Worm (Caenorhabditis elegans) whole organism, L1 larva: ENCODE results near the gene nspc-18.

ENCODE experiments used
- C04F5.9 ChIP-seq: sonication (generic microtip); optimal IDR thresholded peaks from 2 replicates; lab custom pipeline; 2016; ENCODE audit warnings: missing genetic modification characterization, missing compliant biosample characterization
- C16A3.4 ChIP-seq: fragments of 150-350 bp; optimal IDR thresholded peaks from 2 replicates; lab custom pipeline; 2014; ENCODE audit warnings: missing biosample characterization, missing genetic modification characterization
- blmp-1 ChIP-seq: fragments of 150-350 bp; optimal IDR thresholded peaks from 2 replicates; lab custom pipeline; 2014; ENCODE audit warnings: missing biosample characterization, missing genetic modification characterization
- ceh-82 ChIP-seq, 3 experiments: fragments of 150-350 bp in 1 of 3; sonication (generic microtip) in 2 of 3; optimal IDR thresholded peaks; 2 replicates each; lab custom pipeline; 2014 to 2017; ENCODE audit warnings: missing biosample characterization in 3 of 3, missing genetic modification characterization in 3 of 3
- efl-1 ChIP-seq, 4 experiments: fragments of 150-350 bp; optimal IDR thresholded peaks in 3 of 4; peaks in 1 of 4; 1 replicate in 1 of 4; 2 replicates in 3 of 4; lab custom pipeline; 2014; ENCODE audit warnings: missing biosample characterization in 2 of 4, missing genetic modification characterization in 2 of 4, missing genetic modification reagents in 2 of 4
- elt-2 ChIP-seq: sonication (generic microtip); optimal IDR thresholded peaks from 2 replicates; lab custom pipeline; 2016; ENCODE audit warnings: missing genetic modification characterization, mild to moderate bottlenecking, inconsistent platforms, missing compliant biosample characterization, missing genetic modification reagents
- fos-1 ChIP-seq: fragments of 150-350 bp; optimal IDR thresholded peaks from 2 replicates; lab custom pipeline; 2014; ENCODE audit warnings: missing biosample characterization, missing genetic modification characterization
- hlh-4 ChIP-seq: sonication (generic microtip); optimal IDR thresholded peaks from 2 replicates; lab custom pipeline; 2016; ENCODE audit warnings: mild to moderate bottlenecking, missing genetic modification characterization, missing compliant biosample characterization
- lin-13 ChIP-seq: fragments of 150-350 bp; optimal IDR thresholded peaks from 2 replicates; lab custom pipeline; 2014; ENCODE audit warnings: missing biosample characterization, missing genetic modification reagents, missing genetic modification characterization
- lin-15B ChIP-seq: fragments of 150-350 bp; sonication (generic microtip); optimal IDR thresholded peaks from 3 replicates; lab custom pipeline; 2014; ENCODE audit warnings: missing biosample characterization, missing genetic modification characterization
- lir-3 ChIP-seq: sonication (generic microtip); optimal IDR thresholded peaks from 2 replicates; lab custom pipeline; 2016; ENCODE audit warnings: mild to moderate bottlenecking, missing genetic modification characterization, moderate library complexity, missing compliant biosample characterization; ENCODE audit not compliant: poor library complexity
- lsy-2 ChIP-seq, 2 experiments: fragments of 150-350 bp; optimal IDR thresholded peaks; 2 replicates each; lab custom pipeline; 2014; ENCODE audit warnings: missing biosample characterization in 2 of 2, missing genetic modification characterization in 2 of 2
- mep-1 ChIP-seq: fragments of 150-350 bp; optimal IDR thresholded peaks from 2 replicates; lab custom pipeline; 2014; ENCODE audit warnings: missing biosample characterization, missing genetic modification characterization
- nhr-19 ChIP-seq: fragments of 200-800 bp; sonication (Bioruptor generic); conservative IDR thresholded peaks from 2 replicates; pipeline ENCODE4 v1.3.6; 2022; ENCODE audit warnings: missing genetic modification characterization, missing compliant biosample characterization
- nhr-20 ChIP-seq: sonication (generic microtip); optimal IDR thresholded peaks from 2 replicates; lab custom pipeline; 2016; ENCODE audit warnings: mild to moderate bottlenecking, missing genetic modification characterization, missing compliant biosample characterization
- nhr-76 ChIP-seq: sonication (generic microtip); optimal IDR thresholded peaks from 2 replicates; lab custom pipeline; 2017; ENCODE audit warnings: missing biosample characterization, missing genetic modification characterization
- nhr-77 ChIP-seq: fragments of 150-350 bp; optimal IDR thresholded peaks from 2 replicates; lab custom pipeline; 2014; ENCODE audit warnings: missing biosample characterization, missing genetic modification characterization
- nhr-85 ChIP-seq: sonication (generic microtip); peaks from one replicate; lab custom pipeline; 2016; ENCODE audit warnings: missing genetic modification characterization, inconsistent platforms, missing compliant biosample characterization
- pag-3 ChIP-seq: sonication (generic microtip); optimal IDR thresholded peaks from 2 replicates; lab custom pipeline; 2017; ENCODE audit warnings: missing genetic modification characterization, mild to moderate bottlenecking, missing compliant biosample characterization, antibody characterized with exemption, borderline replicate concordance; ENCODE audit not compliant: insufficient read depth
- pax-3 ChIP-seq: fragments of 200-800 bp; sonication (Bioruptor generic); optimal IDR thresholded peaks from 2 replicates; lab custom pipeline; 2018; ENCODE audit warnings: mild to moderate bottlenecking, missing genetic modification characterization, moderate library complexity, missing compliant biosample characterization
- skn-1 ChIP-seq: fragments of 150-350 bp; optimal IDR thresholded peaks from 2 replicates; lab custom pipeline; 2014; ENCODE audit warnings: missing biosample characterization, missing genetic modification characterization
- snpc-4 ChIP-seq: fragments of 150-350 bp; optimal IDR thresholded peaks from 2 replicates; lab custom pipeline; 2014; ENCODE audit warnings: missing biosample characterization, missing genetic modification characterization
- sup-37 ChIP-seq: fragments of 200-800 bp; sonication (Bioruptor generic); optimal IDR thresholded peaks from 2 replicates; lab custom pipeline; 2018; ENCODE audit warnings: mild to moderate bottlenecking, missing genetic modification characterization, missing compliant biosample characterization
- swsn-7 ChIP-seq: sonication (generic microtip); optimal IDR thresholded peaks from 2 replicates; lab custom pipeline; 2016; ENCODE audit warnings: missing genetic modification characterization, missing compliant biosample characterization
- unc-130 ChIP-seq: fragments of 150-350 bp; optimal IDR thresholded peaks from 2 replicates; lab custom pipeline; 2017; ENCODE audit warnings: missing biosample characterization, missing genetic modification characterization, inconsistent platforms
- unc-86 ChIP-seq: sonication (generic microtip); optimal IDR thresholded peaks from 2 replicates; lab custom pipeline; 2016; ENCODE audit warnings: missing genetic modification characterization, missing compliant biosample characterization
- unc-98 ChIP-seq: fragments of 200-800 bp; sonication (Bioruptor generic); IDR thresholded peaks from 2 replicates; pipeline ENCODE4 v1.3.6; 2022; ENCODE audit warnings: missing genetic modification characterization, missing compliant biosample characterization
- vab-15 ChIP-seq: sonication (generic microtip); optimal IDR thresholded peaks from 2 replicates; lab custom pipeline; 2017; ENCODE audit warnings: missing genotype, mild to moderate bottlenecking, missing genetic modification characterization, missing compliant biosample characterization
- xbp-1 ChIP-seq: sonication (generic microtip); optimal IDR thresholded peaks from 2 replicates; lab custom pipeline; 2016; ENCODE audit warnings: missing genetic modification characterization, missing compliant biosample characterization
- zag-1 ChIP-seq: fragments of 150-350 bp; optimal IDR thresholded peaks from 2 replicates; lab custom pipeline; 2014; ENCODE audit warnings: missing biosample characterization, missing genetic modification characterization
- ztf-4 ChIP-seq: fragments of 150-350 bp; optimal IDR thresholded peaks from 2 replicates; lab custom pipeline; 2014; ENCODE audit warnings: missing biosample characterization, missing genetic modification characterization

nspc-18 gene

ce11 chrX:14543224-14543623 is 15.8 kb upstream of the nspc-18 start, which contains the start of gene T24C2.3:
Gene T24C2.3 (plus strand): TSS chrX:14543524.
- no peak for TF ChIP-seq unc-98

- TF ChIP-seq nhr-20 (tag; lab: Kevin White, UChicago) (no peak), xbp-1 (tag; lab: Kevin White, UChicago) (no peak), nhr-19 (GFP tag; lab: Robert Waterston, UW) (no peak), swsn-7 (tag; lab: Kevin White, UChicago) (no peak), nhr-77 (tag; lab: Kevin White, UChicago) (no peak), lir-3 (tag; lab: Kevin White, UChicago) (no peak), hlh-4 (tag; lab: Kevin White, UChicago) (no peak), ztf-4 (tag; lab: Kevin White, UChicago) (no peak), skn-1 (tag; lab: Kevin White, UChicago) (no peak), ceh-82 (tag; optimal IDR thresholded peaks at IDR 0.05; lab: Kevin White, UChicago) (no peak), unc-130 (tag; lab: Kevin White, UChicago) (no peak), unc-86 (no peak), fos-1 (tag; lab: Kevin White, UChicago) (no peak), pax-3 (tag; lab: Kevin White, UChicago) (no peak), snpc-4 (no peak), mep-1 (tag; lab: Kevin White, UChicago) (no peak), sup-37 (no peak)
- TF ChIP-seq, all 84 proteins: peak for 0
Observed at ce11 chrX:14541992-14542391, 14.5 kb upstream of the nspc-18 start, which contains the start of gene fbxa-81. Gene fbxa-81 (minus strand): TSS chrX:14542092.

DNA sequence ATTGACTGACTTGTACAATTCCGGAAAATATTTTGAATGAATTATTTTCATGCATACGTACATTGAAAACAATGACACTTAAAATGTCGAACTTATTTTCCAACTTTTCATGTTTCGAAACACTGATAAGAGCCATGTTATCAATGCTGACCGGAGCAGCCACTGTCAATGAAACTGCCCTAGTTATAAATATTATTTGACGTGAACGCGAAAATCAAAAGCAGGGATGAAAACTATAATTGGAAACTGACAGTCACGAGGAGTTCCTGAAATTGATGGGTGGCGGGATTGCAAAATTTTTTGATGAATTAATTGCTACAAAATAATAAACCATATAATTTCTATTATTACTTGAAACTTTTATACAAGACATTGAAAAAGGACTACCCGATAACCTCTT is 12.0 kb upstream of the nspc-18 start:
- no peak for TF ChIP-seq vab-15 (tag; lab: Kevin White, UChicago)
- TF ChIP-seq elt-2, result peak; percentile 47
- TF ChIP-seq C04F5.9, result no peak
- no peak for TF ChIP-seq nhr-85 (tag; lab: Kevin White, UChicago)

ce11 chrX:14537625-14538024 is 10.2 kb upstream of the nspc-18 start:
- no peak for TF ChIP-seq C04F5.9
- peak; percentile 52 for TF ChIP-seq elt-2
- TF ChIP-seq efl-1 (optimal IDR thresholded peaks at IDR 0.05; lab: Kevin White, UChicago), result no peak
- peak in 1 of 2 experiments; percentile 51 for TF ChIP-seq efl-1 (GFP tag; optimal IDR thresholded peaks at IDR 0.05 in 1 of 2; lab: Kevin White, UChicago)
- no peak for TF ChIP-seq C16A3.4 (tag; lab: Kevin White, UChicago)

- no peak for TF ChIP-seq lin-13
- no peak for TF ChIP-seq nhr-76 (tag; lab: Kevin White, UChicago)
- TF ChIP-seq lsy-2 (tag; optimal IDR thresholded peaks at IDR 0.05; lab: Kevin White, UChicago), result no peak
- TF ChIP-seq elt-2, result peak; percentile 37
Observed at ce11 chrX:14535913-14536312, 8.5 kb upstream of the nspc-18 start.

DNA sequence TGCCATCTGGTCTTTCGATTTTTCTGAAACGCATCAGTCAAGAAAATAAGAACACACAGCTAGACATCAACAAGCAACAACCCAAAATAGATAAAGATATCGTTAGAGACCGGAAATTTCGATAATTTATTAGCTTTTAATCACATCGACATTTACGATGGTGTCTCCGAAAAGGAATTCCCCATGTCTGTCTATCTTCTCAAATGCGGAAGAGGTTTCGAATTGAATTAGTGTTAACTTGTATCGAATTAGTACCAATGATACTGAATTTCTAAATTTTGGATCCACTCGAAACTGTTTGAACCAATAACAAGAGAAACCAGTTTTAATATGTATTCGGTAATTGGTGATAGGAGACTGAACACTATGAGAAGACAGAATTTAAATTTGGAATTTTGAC is 7.1 kb upstream of the nspc-18 start:
- TF ChIP-seq blmp-1 (peak; percentile 14), pag-3 (tag; lab: Kevin White, UChicago) (no peak), nhr-85 (tag; lab: Kevin White, UChicago) (peak; percentile 73)
- TF ChIP-seq, all 84 proteins: peak for 2

ce11 chrX:14534117-14534516 is 6.7 kb upstream of the nspc-18 start, which contains the start of gene T24C2.5:
Gene T24C2.5 (plus strand): TSS chrX:14534417.
- TF ChIP-seq zag-1 (no peak), lin-15B (no peak)
- TF ChIP-seq, all 84 proteins: peak for 0
